Worm (Caenorhabditis elegans) whole organism, L4 larva: Measurements from ENCODE around the gene fbxa-139.
A peak's percentile ranks its signal among the peaks of the same experiment; 100 is the strongest.

ENCODE experiments used
- D1046.2 ChIP-seq: fragments of 200-800 bp; sonication (Bioruptor generic); IDR thresholded peaks from 2 replicates; pipeline ENCODE4 v1.3.6; 2022; ENCODE audit warnings: missing genetic modification characterization, missing compliant biosample characterization
- R02D3.7 ChIP-seq: fragments of 150-350 bp; sonication (generic microtip); optimal IDR thresholded peaks from 3 replicates; lab custom pipeline; 2014; ENCODE audit warnings: missing biosample characterization, missing genetic modification characterization
- Y48G9A.11 ChIP-seq: fragments of 200-800 bp; sonication (Bioruptor generic); IDR thresholded peaks from 2 replicates; pipeline ENCODE4 v1.3.6; 2022; ENCODE audit warnings: missing genetic modification reagents, missing genetic modification characterization, missing compliant biosample characterization
- Y5F2A.4 ChIP-seq: fragments of 200-800 bp; sonication (Bioruptor generic); optimal IDR thresholded peaks from 2 replicates; lab custom pipeline; 2018; ENCODE audit warnings: mild to moderate bottlenecking, missing genetic modification characterization, missing compliant biosample characterization
- ZK546.5 ChIP-seq, 2 experiments: sonication (generic microtip); optimal IDR thresholded peaks; 2 replicates each; lab custom pipeline; 2017; ENCODE audit warnings: missing biosample characterization in 2 of 2, missing genetic modification characterization in 2 of 2
- ama-1 ChIP-seq: fragments of 150-350 bp; optimal IDR thresholded peaks from 2 replicates; lab custom pipeline; 2014; ENCODE audit warnings: inconsistent platforms, mixed read lengths
- arid-1 ChIP-seq: fragments of 200-800 bp; sonication (Bioruptor generic); conservative IDR thresholded peaks from 2 replicates; pipeline ENCODE4 v1.3.6; 2022; ENCODE audit warnings: missing genetic modification reagents, missing genetic modification characterization, missing compliant biosample characterization
- attf-4 ChIP-seq: sonication (generic microtip); optimal IDR thresholded peaks from 3 replicates; lab custom pipeline; 2017; ENCODE audit warnings: missing biosample characterization, missing genetic modification characterization
- ceh-20 ChIP-seq: fragments of 200-800 bp; sonication (Bioruptor generic); IDR thresholded peaks from 2 replicates; pipeline ENCODE4 v1.3.6; 2022; ENCODE audit warnings: missing genetic modification reagents, missing genetic modification characterization, missing compliant biosample characterization
- ceh-32 ChIP-seq: sonication (generic microtip); optimal IDR thresholded peaks from 2 replicates; lab custom pipeline; 2016; ENCODE audit warnings: mild to moderate bottlenecking, missing genetic modification characterization, missing compliant biosample characterization; ENCODE audit not compliant: poor library complexity
- cey-2 ChIP-seq: sonication (generic microtip); optimal IDR thresholded peaks from 3 replicates; lab custom pipeline; 2017; ENCODE audit warnings: missing genetic modification characterization, mild to moderate bottlenecking, missing compliant biosample characterization, antibody characterized with exemption, borderline replicate concordance; ENCODE audit not compliant: insufficient read depth
- ctbp-1 ChIP-seq: fragments of 200-800 bp; sonication (Bioruptor generic); IDR thresholded peaks from 2 replicates; pipeline ENCODE4 v1.3.6; 2022; ENCODE audit warnings: missing genetic modification reagents, missing genetic modification characterization, missing compliant biosample characterization
- daf-16 ChIP-seq, 3 experiments: sonication (generic microtip); optimal IDR thresholded peaks; 2 replicates each; lab custom pipeline; 2016 to 2017; ENCODE audit warnings: missing genetic modification characterization in 3 of 3, missing genetic modification reagents in 3 of 3, mild to moderate bottlenecking in 2 of 3, missing compliant biosample characterization in 2 of 3, missing biosample characterization in 1 of 3, moderate library complexity in 1 of 3
- dmd-8 ChIP-seq: fragments of 200-800 bp; sonication (Bioruptor generic); IDR thresholded peaks from 2 replicates; pipeline ENCODE4 v1.3.6; 2022; ENCODE audit warnings: missing genetic modification characterization, missing compliant biosample characterization
- dmd-9 ChIP-seq: fragments of 200-800 bp; sonication (Bioruptor generic); IDR thresholded peaks from 2 replicates; pipeline ENCODE4 v1.3.6; 2022; ENCODE audit warnings: missing genetic modification reagents, missing genetic modification characterization, missing compliant biosample characterization
- dpl-1 ChIP-seq: fragments of 150-350 bp; optimal IDR thresholded peaks from 2 replicates; lab custom pipeline; 2014; ENCODE audit warnings: missing biosample characterization, missing genetic modification reagents, missing genetic modification characterization
- dve-1 ChIP-seq: sonication (generic microtip); optimal IDR thresholded peaks from 2 replicates; lab custom pipeline; 2017; ENCODE audit warnings: antibody characterized with exemption, mild to moderate bottlenecking, missing genetic modification characterization, missing compliant biosample characterization; ENCODE audit not compliant: insufficient read depth
- egl-27 ChIP-seq: sonication (generic microtip); optimal IDR thresholded peaks from 3 replicates; lab custom pipeline; 2017; ENCODE audit warnings: missing biosample characterization, missing genetic modification reagents, missing genetic modification characterization
- hif-1 ChIP-seq, 2 experiments: sonication (generic microtip); optimal IDR thresholded peaks; 2 replicates each; lab custom pipeline; 2016 to 2017; ENCODE audit warnings: missing compliant biosample characterization in 2 of 2, missing genetic modification characterization in 2 of 2, missing genetic modification reagents in 2 of 2, missing genotype in 2 of 2, mild to moderate bottlenecking in 1 of 2
- hlh-30 ChIP-seq: sonication (generic microtip); optimal IDR thresholded peaks from 2 replicates; lab custom pipeline; 2017; ENCODE audit warnings: antibody characterized with exemption, mild to moderate bottlenecking, missing genetic modification characterization, missing compliant biosample characterization; ENCODE audit not compliant: insufficient read depth
- lin-1 ChIP-seq: fragments of 200-800 bp; sonication (Bioruptor generic); IDR thresholded peaks from 2 replicates; pipeline ENCODE4 v1.3.6; 2022; ENCODE audit warnings: missing genetic modification reagents, missing genetic modification characterization, missing compliant biosample characterization
- lin-29 ChIP-seq: fragments of 200-800 bp; sonication (Bioruptor generic); IDR thresholded peaks from 2 replicates; pipeline ENCODE4 v1.3.6; 2022; ENCODE audit warnings: missing genetic modification reagents, missing genetic modification characterization, missing compliant biosample characterization
- lir-3 ChIP-seq: sonication (generic microtip); optimal IDR thresholded peaks from 2 replicates; lab custom pipeline; 2016; ENCODE audit warnings: mild to moderate bottlenecking, missing genetic modification characterization, missing compliant biosample characterization
- madf-5 ChIP-seq, 2 experiments: fragments of 200-800 bp; sonication (Bioruptor generic); IDR thresholded peaks; 2 replicates each; pipeline ENCODE4 v1.3.6; 2022; ENCODE audit warnings: missing compliant biosample characterization in 2 of 2, missing genetic modification characterization in 2 of 2
- madf-9 ChIP-seq: fragments of 200-800 bp; sonication (Bioruptor generic); conservative IDR thresholded peaks from 2 replicates; pipeline ENCODE4 v1.3.6; 2022; ENCODE audit warnings: missing genetic modification reagents, missing genetic modification characterization, missing compliant biosample characterization
- mdl-1 ChIP-seq, 2 experiments: fragments of 150-350 bp in 1 of 2; sonication (generic microtip) in 1 of 2; optimal IDR thresholded peaks; 2 replicates each; lab custom pipeline; 2014 to 2017; ENCODE audit warnings: missing biosample characterization in 2 of 2, missing genetic modification characterization in 2 of 2
- mes-2 ChIP-seq: sonication (generic microtip); optimal IDR thresholded peaks from 2 replicates; lab custom pipeline; 2016; ENCODE audit warnings: missing genotype, mild to moderate bottlenecking, missing genetic modification characterization, missing compliant biosample characterization; ENCODE audit not compliant: poor library complexity, severe bottlenecking
- mxl-2 ChIP-seq: fragments of 200-800 bp; sonication (Bioruptor generic); conservative IDR thresholded peaks from 2 replicates; pipeline ENCODE4 v1.3.6; 2022; ENCODE audit warnings: missing genetic modification reagents, missing genetic modification characterization, missing compliant biosample characterization
- nhr-102 ChIP-seq: sonication (generic microtip); optimal IDR thresholded peaks from 2 replicates; lab custom pipeline; 2016; ENCODE audit warnings: mild to moderate bottlenecking, missing genetic modification characterization, moderate library complexity, missing compliant biosample characterization
- nhr-111 ChIP-seq: fragments of 200-800 bp; sonication (Bioruptor generic); optimal IDR thresholded peaks from 2 replicates; lab custom pipeline; 2018; ENCODE audit warnings: mild to moderate bottlenecking, missing genetic modification characterization, missing compliant biosample characterization
- nhr-237 ChIP-seq: sonication (generic microtip); optimal IDR thresholded peaks from 2 replicates; lab custom pipeline; 2017; ENCODE audit warnings: missing biosample characterization, missing genetic modification characterization
- nhr-25 ChIP-seq: sonication (generic microtip); optimal IDR thresholded peaks from 2 replicates; lab custom pipeline; 2017; ENCODE audit warnings: missing genetic modification characterization, mild to moderate bottlenecking, missing compliant biosample characterization, antibody characterized with exemption, moderate library complexity, borderline replicate concordance; ENCODE audit not compliant: insufficient read depth
- nhr-41 ChIP-seq: fragments of 200-800 bp; sonication (Bioruptor generic); IDR thresholded peaks from 2 replicates; pipeline ENCODE4 v1.3.6; 2022; ENCODE audit warnings: missing genetic modification reagents, missing genetic modification characterization, missing compliant biosample characterization
- nhr-6 ChIP-seq: fragments of 150-350 bp; optimal IDR thresholded peaks from 2 replicates; lab custom pipeline; 2014; ENCODE audit warnings: missing biosample characterization, missing genetic modification characterization
- nhr-77 ChIP-seq: fragments of 150-350 bp; optimal IDR thresholded peaks from 2 replicates; lab custom pipeline; 2014; ENCODE audit warnings: missing biosample characterization, missing genetic modification characterization
- pha-4 ChIP-seq, 2 experiments: fragments of 150-350 bp in 1 of 2; fragments of 200-800 bp in 1 of 2; sonication (Bioruptor generic) in 1 of 2; IDR thresholded peaks in 1 of 2; optimal IDR thresholded peaks in 1 of 2; 2 replicates each; pipeline versions ENCODE4 v1.3.6 to Lab custom; 2014 to 2022; ENCODE audit warnings: missing genetic modification characterization in 2 of 2, missing genetic modification reagents in 2 of 2, missing biosample characterization in 1 of 2, missing compliant biosample characterization in 1 of 2
- php-3 ChIP-seq: fragments of 200-800 bp; sonication (Bioruptor generic); IDR thresholded peaks from 2 replicates; pipeline ENCODE4 v1.3.6; 2022; ENCODE audit warnings: missing genetic modification reagents, missing genetic modification characterization, missing compliant biosample characterization
- pqm-1 ChIP-seq: sonication (generic microtip); optimal IDR thresholded peaks from 2 replicates; lab custom pipeline; 2017; ENCODE audit warnings: missing biosample characterization, missing genetic modification characterization
- rbr-2 ChIP-seq: sonication (generic microtip); optimal IDR thresholded peaks from 2 replicates; lab custom pipeline; 2016; ENCODE audit warnings: missing genotype, missing genetic modification characterization, missing compliant biosample characterization
- saeg-2 ChIP-seq: fragments of 200-800 bp; sonication (Bioruptor generic); IDR thresholded peaks from 2 replicates; pipeline ENCODE4 v1.3.6; 2022; ENCODE audit warnings: missing genetic modification reagents, missing genetic modification characterization, missing compliant biosample characterization
- sdz-12 ChIP-seq: fragments of 200-800 bp; sonication (Bioruptor generic); optimal IDR thresholded peaks from 2 replicates; lab custom pipeline; 2018; ENCODE audit warnings: mild to moderate bottlenecking, missing genetic modification characterization, missing compliant biosample characterization
- set-16 ChIP-seq: fragments of 200-800 bp; sonication (Bioruptor generic); IDR thresholded peaks from 2 replicates; pipeline ENCODE4 v1.3.6; 2022; ENCODE audit warnings: missing genetic modification reagents, missing genetic modification characterization, missing compliant biosample characterization
- snpc-1.2 ChIP-seq: fragments of 200-800 bp; sonication (Bioruptor generic); IDR thresholded peaks from 2 replicates; pipeline ENCODE4 v1.3.6; 2022; ENCODE audit warnings: missing genetic modification reagents, missing genetic modification characterization, missing compliant biosample characterization
- tag-97 ChIP-seq: fragments of 200-800 bp; sonication (Bioruptor generic); IDR thresholded peaks from 2 replicates; pipeline ENCODE4 v1.3.6; 2022; ENCODE audit warnings: missing genetic modification characterization, missing compliant biosample characterization
- zfp-2 ChIP-seq: sonication (generic microtip); optimal IDR thresholded peaks from 2 replicates; lab custom pipeline; 2016; ENCODE audit warnings: mild to moderate bottlenecking, missing genetic modification characterization, missing compliant biosample characterization
- zip-11 ChIP-seq: fragments of 200-800 bp; sonication (Bioruptor generic); IDR thresholded peaks from 2 replicates; pipeline ENCODE4 v1.3.6; 2022; ENCODE audit warnings: missing genetic modification characterization, missing compliant biosample characterization
- ztf-11 ChIP-seq: fragments of 150-350 bp; optimal IDR thresholded peaks from 2 replicates; lab custom pipeline; 2014; ENCODE audit warnings: missing biosample characterization, missing genetic modification characterization
- ztf-7 ChIP-seq: fragments of 150-350 bp; optimal IDR thresholded peaks from 2 replicates; lab custom pipeline; 2014; ENCODE audit warnings: missing biosample characterization, missing genetic modification characterization

The fbxa-139 gene

ce11 chrV:15551642-15552041 is 42.8 kb downstream of the fbxa-139 start (continued):
- no peak for TF ChIP-seq attf-4 (tag; lab: Kevin White, UChicago)
- no peak for TF ChIP-seq ztf-7
- TF ChIP-seq egl-27: no peak
- peak in 1 of 2 experiments; percentile 55 for TF ChIP-seq mdl-1 (tag; optimal IDR thresholded peaks at IDR 0.05; lab: Kevin White, UChicago)
- no peak for TF ChIP-seq saeg-2 (GFP tag; lab: Robert Waterston, UW)
- TF ChIP-seq Y5F2A.4 (GFP tag; lab: Kevin White, UChicago): peak; percentile 47
- TF ChIP-seq nhr-111 (GFP tag; lab: Kevin White, UChicago): no peak
- no peak for TF ChIP-seq mxl-2 (GFP tag; lab: Robert Waterston, UW)
- TF ChIP-seq nhr-102 (tag; lab: Kevin White, UChicago): peak; percentile 54
- TF ChIP-seq snpc-1.2 (GFP tag; lab: Robert Waterston, UW): peak; percentile 66; the same call in 1 of the 2 replicates
- peak; percentile 10 for TF ChIP-seq dpl-1
- no peak for TF ChIP-seq zfp-2 (tag; lab: Kevin White, UChicago)
- TF ChIP-seq set-16 (GFP tag; lab: Robert Waterston, UW): 0 out of 2 replicates have a peak, but pooled peaks have one; percentile 33
- TF ChIP-seq arid-1 (GFP tag; lab: Robert Waterston, UW): peak; percentile 73
- TF ChIP-seq dmd-8: peak; percentile 91
- TF ChIP-seq Y48G9A.11 (GFP tag; lab: Robert Waterston, UW): peak; percentile 47; the same call in 1 of the 2 replicates
- peak; percentile 73 for TF ChIP-seq sdz-12 (GFP tag; lab: Kevin White, UChicago)
- TF ChIP-seq dve-1 (tag; lab: Kevin White, UChicago): no peak
- peak in 1 of 2 experiments; percentile 28 for TF ChIP-seq daf-16 (GFP tag; optimal IDR thresholded peaks at IDR 0.05; lab: Kevin White, UChicago)
- TF ChIP-seq daf-16 (tag; optimal IDR thresholded peaks at IDR 0.05; lab: Kevin White, UChicago): peak; percentile 32
- no peak for TF ChIP-seq ceh-20 (GFP tag; lab: Robert Waterston, UW)
- no peak for TF ChIP-seq nhr-25 (tag; lab: Kevin White, UChicago)
- TF ChIP-seq zip-11 (GFP tag; lab: Robert Waterston, UW): peak; percentile 41; the same call in 1 of the 2 replicates
- no peak for TF ChIP-seq nhr-237
- TF ChIP-seq ceh-32 (tag; lab: Kevin White, UChicago): no peak
- TF ChIP-seq nhr-77 (tag; lab: Kevin White, UChicago): peak; percentile 26
- TF ChIP-seq ZK546.5 (tag; optimal IDR thresholded peaks at IDR 0.05; lab: Kevin White, UChicago): no peak
- TF ChIP-seq mes-2 (tag; lab: Kevin White, UChicago): peak; percentile 52
- TF ChIP-seq tag-97 (GFP tag; lab: Robert Waterston, UW): no peak
- peak; percentile 51 to 73; a peak in 1 of 4 replicates for TF ChIP-seq madf-5 (GFP tag; IDR thresholded peaks at IDR 0.05; lab: Robert Waterston, UW)
- TF ChIP-seq lin-1 (GFP tag; lab: Robert Waterston, UW): no peak
- peak; percentile 60; the same call in 1 of the 2 replicates for TF ChIP-seq lin-29 (GFP tag; lab: Robert Waterston, UW)
- TF ChIP-seq nhr-41 (GFP tag; lab: Robert Waterston, UW): peak; percentile 71; the same call in 1 of the 2 replicates
- peak; percentile 90 for TF ChIP-seq hlh-30 (tag; lab: Kevin White, UChicago)
- no peak for TF ChIP-seq ama-1 (lab: Kevin White, UChicago)
- TF ChIP-seq R02D3.7 (tag; lab: Kevin White, UChicago): no peak
- peak in 1 of 2 experiments; percentile 35 for TF ChIP-seq hif-1 (tag; optimal IDR thresholded peaks at IDR 0.05; lab: Kevin White, UChicago)
- TF ChIP-seq pqm-1 (tag; lab: Kevin White, UChicago): no peak
- TF ChIP-seq dmd-9: 0 out of 2 replicates have a peak, but pooled peaks have one; percentile 32
- TF ChIP-seq rbr-2 (tag; lab: Kevin White, UChicago): peak; percentile 45
- TF ChIP-seq ctbp-1 (GFP tag; lab: Robert Waterston, UW): 0 out of 2 replicates have a peak, but pooled peaks have one; percentile 26
- peak; percentile 84 for TF ChIP-seq D1046.2 (GFP tag; lab: Robert Waterston, UW)
- TF ChIP-seq madf-9 (GFP tag; lab: Robert Waterston, UW): peak; percentile 82
- TF ChIP-seq nhr-6 (tag; lab: Kevin White, UChicago): peak; percentile 25
- peak; percentile 47 for TF ChIP-seq lir-3 (tag; lab: Kevin White, UChicago)
- TF ChIP-seq pha-4 (GFP tag; IDR thresholded peaks at IDR 0.05; lab: Robert Waterston, UW): peak; percentile 90
- TF ChIP-seq pha-4 (tag; optimal IDR thresholded peaks at IDR 0.05; lab: Kevin White, UChicago): no peak
- no peak for TF ChIP-seq ztf-11 (tag; lab: Kevin White, UChicago)
- TF ChIP-seq cey-2 (tag; lab: Kevin White, UChicago): no peak
- TF ChIP-seq php-3 (GFP tag; lab: Robert Waterston, UW): peak; percentile 60
